Worm (Caenorhabditis elegans): ENCODE data around the gene C25F9.10.

DNA sequence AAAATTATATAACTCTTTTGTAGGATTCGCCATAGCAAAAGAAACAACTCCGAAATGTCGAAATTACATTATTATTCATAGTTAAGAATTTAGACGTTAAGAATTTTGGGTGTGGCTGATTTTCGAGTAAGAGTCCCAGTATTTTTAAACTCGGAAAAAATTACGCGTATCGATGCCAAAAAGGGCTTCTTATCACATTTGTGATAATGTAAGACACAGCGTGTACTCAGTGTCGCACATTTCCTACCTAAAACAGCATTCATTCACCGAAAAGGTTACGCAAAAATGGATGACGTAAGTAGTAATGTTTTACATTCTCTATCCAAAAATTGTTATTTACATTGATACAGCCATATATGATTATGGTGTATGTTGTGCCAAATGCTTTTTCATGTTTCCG is 44.0 kb downstream of the C25F9.10 start, which contains the start of gene M04C3.5:
- TF ChIP-seq attf-6 (GFP tag; IDR thresholded peaks at IDR 0.05) (no peak), him-1 (tag; optimal IDR thresholded peaks at IDR 0.05) (no peak), ztf-6 (GFP tag; IDR thresholded peaks at IDR 0.05) (no peak), K11D2.4 (GFP tag; IDR thresholded peaks at IDR 0.05) (no peak), lin-35 (GFP tag; optimal IDR thresholded peaks at IDR 0.05) (no peak), snpc-4 (GFP tag; optimal IDR thresholded peaks at IDR 0.05) (no peak), snpc-4 (tag; optimal IDR thresholded peaks at IDR 0.05) (no peak), attf-5 (GFP tag; optimal IDR thresholded peaks at IDR 0.05) (no peak), ama-1 (optimal IDR thresholded peaks at IDR 0.05) (no peak), ama-1 (GFP tag; optimal IDR thresholded peaks at IDR 0.05) (no peak), F55B11.4 (tag; optimal IDR thresholded peaks at IDR 0.05; ENCODE audit: borderline replicate concordance, insufficient read depth) (no peak)
